Fruit fly (Drosophila melanogaster): ENCODE measurements around the gene CG42714.

The CG42714 gene

dm6 chr3L:6262644-6263404, 29.0 kb upstream of the CG42714 start, which contains the start of gene Ldh (continued):
- TF ChIP-seq Ssrp (tag; optimal IDR thresholded peaks at IDR 0.05) (peak; percentile 97), Elba2 (GFP tag; optimal IDR thresholded peaks at IDR 0.05) (peak; percentile 80), Spps (tag; optimal IDR thresholded peaks at IDR 0.05) (peak; percentile 93), trem (tag; optimal IDR thresholded peaks at IDR 0.05) (peak; percentile 95), cas (GFP tag; IDR thresholded peaks at IDR 0.05) (peak; percentile 71), CG12769 (tag; optimal IDR thresholded peaks at IDR 0.05) (peak; percentile 92), Poxn (GFP tag; IDR thresholded peaks at IDR 0.05) (peak; percentile 62; the same call in 1 of the 2 replicates), fu2 (GFP tag; optimal IDR thresholded peaks at IDR 0.05) (peak; percentile 67), CG10209 (GFP tag; optimal IDR thresholded peaks at IDR 0.05) (peak; percentile 96), fd102C (GFP tag; optimal IDR thresholded peaks at IDR 0.05) (peak; percentile 88), Doc3 (GFP tag; IDR thresholded peaks at IDR 0.05; ENCODE audit: partially characterized antibody) (no peak), CG10267 (tag; optimal IDR thresholded peaks at IDR 0.05) (peak; percentile 95), CG10274 (GFP tag; optimal IDR thresholded peaks at IDR 0.05) (peak; percentile 76), exex (tag; optimal IDR thresholded peaks at IDR 0.05) (peak; percentile 72), CG10462 (GFP tag; optimal IDR thresholded peaks at IDR 0.05) (peak; percentile 91), CG15011 (GFP tag; optimal IDR thresholded peaks at IDR 0.05) (peak; percentile 92), Mad (GFP tag; optimal IDR thresholded peaks at IDR 0.05) (peak; percentile 86), grn (GFP tag; optimal IDR thresholded peaks at IDR 0.05) (peak; percentile 67), Ptx1 (GFP tag; IDR thresholded peaks at IDR 0.05) (peak; percentile 93), disco-r (GFP tag; optimal IDR thresholded peaks at IDR 0.05) (peak; percentile 72), Lim3 (GFP tag; IDR thresholded peaks at IDR 0.05) (peak; percentile 36; the same call in 1 of the 2 replicates), dimm (GFP tag; IDR thresholded peaks at IDR 0.05) (peak; percentile 76), CG6854 (GFP tag; optimal IDR thresholded peaks at IDR 0.05) (peak; percentile 93), HLHmδ (GFP tag; optimal IDR thresholded peaks at IDR 0.05) (no peak), crol (GFP tag; IDR thresholded peaks at IDR 0.05) (0 out of 2 replicates have a peak, but pooled peaks have one; percentile 11), Atf3 (GFP tag; optimal IDR thresholded peaks at IDR 0.05) (peak; percentile 74), CG5180 (GFP tag; optimal IDR thresholded peaks at IDR 0.05) (peak; percentile 83), CG2712 (tag; optimal IDR thresholded peaks at IDR 0.05) (peak; percentile 99), CG31441 (GFP tag; IDR thresholded peaks at IDR 0.05) (peak; percentile 98), CG4617 (GFP tag; optimal IDR thresholded peaks at IDR 0.05; ENCODE audit: borderline replicate concordance) (peak; percentile 83), gsb (GFP tag; IDR thresholded peaks at IDR 0.05) (peak; percentile 79), CG1602 (GFP tag; optimal IDR thresholded peaks at IDR 0.05) (peak; percentile 95), gfzf (GFP tag; optimal IDR thresholded peaks at IDR 0.05) (no peak), MBD-R2 (GFP tag; IDR thresholded peaks at IDR 0.05) (peak; percentile 56; the same call in 1 of the 2 replicates), Opbp (GFP tag; IDR thresholded peaks at IDR 0.05; ENCODE audit: partially characterized antibody) (no peak), Hsf (GFP tag; optimal IDR thresholded peaks at IDR 0.05) (peak; percentile 94), sc (optimal IDR thresholded peaks at IDR 0.05) (no peak), sc (GFP tag; optimal IDR thresholded peaks at IDR 0.05) (peak; percentile 93), TFAM (GFP tag; optimal IDR thresholded peaks at IDR 0.05) (peak; percentile 72), CG6791 (GFP tag; IDR thresholded peaks at IDR 0.05; ENCODE audit: partially characterized antibody) (no peak), bsh (GFP tag; optimal IDR thresholded peaks at IDR 0.05) (peak; percentile 82 to 97), esg (GFP tag; conservative IDR thresholded peaks at IDR 0.05) (peak; percentile 91), Mrtf (GFP tag; IDR thresholded peaks at IDR 0.05) (peak; percentile 80), tap (tag; optimal IDR thresholded peaks at IDR 0.05) (peak; percentile 96), Dll (GFP tag; IDR thresholded peaks at IDR 0.05; ENCODE audit: partially characterized antibody) (no peak), CG4854 (GFP tag; optimal IDR thresholded peaks at IDR 0.05) (peak; percentile 79), abd-A (tag; optimal IDR thresholded peaks at IDR 0.05) (peak; percentile 68), Abd-B (GFP tag; optimal IDR thresholded peaks at IDR 0.05) (peak; percentile 94), CG33213 (GFP tag; optimal IDR thresholded peaks at IDR 0.05) (peak; percentile 62)
